Worm (Caenorhabditis elegans) whole organism, L2 larva: ENCODE measurements around the gene sng-1.

Experiments used
- R02D3.7 ChIP-seq: fragments of 150-350 bp; optimal IDR thresholded peaks from 2 replicates; lab custom pipeline; 2014; ENCODE audit warnings: missing biosample characterization, missing genetic modification characterization
- alr-1 ChIP-seq: fragments of 150-350 bp; optimal IDR thresholded peaks from 2 replicates; lab custom pipeline; 2014; ENCODE audit warnings: missing biosample characterization, missing genetic modification characterization
- blmp-1 ChIP-seq: sonication (generic microtip); optimal IDR thresholded peaks from 2 replicates; lab custom pipeline; 2017; ENCODE audit warnings: missing genetic modification characterization, mild to moderate bottlenecking, missing compliant biosample characterization, antibody characterized with exemption, moderate library complexity; ENCODE audit not compliant: insufficient read depth
- dmd-4 ChIP-seq: sonication (generic microtip); optimal IDR thresholded peaks from 2 replicates; lab custom pipeline; 2017; ENCODE audit warnings: missing biosample characterization, missing genetic modification characterization
- elt-1 ChIP-seq: fragments of 150-350 bp; optimal IDR thresholded peaks from 2 replicates; lab custom pipeline; 2014; ENCODE audit warnings: missing biosample characterization, missing genetic modification characterization
- fos-1 ChIP-seq: fragments of 150-350 bp; optimal IDR thresholded peaks from 2 replicates; lab custom pipeline; 2014; ENCODE audit warnings: missing biosample characterization, missing genetic modification characterization
- lin-39 ChIP-seq: fragments of 150-350 bp; optimal IDR thresholded peaks from 2 replicates; lab custom pipeline; 2014; ENCODE audit warnings: missing biosample characterization, missing genetic modification reagents, missing genetic modification characterization
- lsy-2 ChIP-seq, 2 experiments: fragments of 150-350 bp in 1 of 2; sonication (generic microtip) in 1 of 2; optimal IDR thresholded peaks; 2 replicates each; lab custom pipeline; 2014 to 2017; ENCODE audit warnings: missing biosample characterization in 2 of 2, missing genetic modification characterization in 2 of 2
- mab-5 ChIP-seq: fragments of 150-350 bp; optimal IDR thresholded peaks from 2 replicates; lab custom pipeline; 2014; ENCODE audit warnings: missing biosample characterization, missing genetic modification characterization
- mdl-1 ChIP-seq, 2 experiments: fragments of 150-350 bp in 1 of 2; sonication (generic microtip) in 1 of 2; optimal IDR thresholded peaks; 2 replicates each; lab custom pipeline; 2017; ENCODE audit warnings: missing biosample characterization in 2 of 2, missing genetic modification characterization in 2 of 2
- nhr-21 ChIP-seq: fragments of 150-350 bp; optimal IDR thresholded peaks from 2 replicates; lab custom pipeline; 2014; ENCODE audit warnings: missing biosample characterization, missing genetic modification characterization
- skn-1 ChIP-seq: sonication (generic microtip); optimal IDR thresholded peaks from 2 replicates; lab custom pipeline; 2017; ENCODE audit warnings: missing biosample characterization, missing genetic modification characterization
- ztf-11 ChIP-seq: sonication (generic microtip); optimal IDR thresholded peaks from 2 replicates; lab custom pipeline; 2017; ENCODE audit warnings: missing biosample characterization, missing genetic modification characterization
- ztf-4 ChIP-seq: fragments of 150-350 bp; optimal IDR thresholded peaks from 2 replicates; lab custom pipeline; 2014; ENCODE audit warnings: missing biosample characterization, missing genetic modification characterization

DNA sequence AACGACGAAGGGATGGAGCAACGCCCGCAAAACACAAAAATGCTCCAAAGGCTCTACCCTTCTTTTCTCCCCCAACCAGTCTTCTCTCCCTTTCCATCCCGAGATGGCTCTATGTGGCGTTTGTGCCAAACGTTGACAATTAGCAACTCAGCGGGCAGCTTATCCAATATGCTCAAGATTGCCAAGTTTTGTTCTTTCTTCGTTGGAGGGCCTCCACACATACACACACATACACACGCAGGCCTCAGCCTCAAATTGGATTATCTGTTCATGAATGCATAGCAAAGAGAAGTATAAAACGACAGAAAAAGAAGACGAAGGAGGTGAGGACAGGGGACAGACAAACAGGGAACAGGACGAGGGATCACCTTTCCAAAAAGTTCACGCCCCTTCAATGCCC is 46.1 kb upstream of the sng-1 start:
- no peak for TF ChIP-seq ztf-4
- TF ChIP-seq R02D3.7 (tag; lab: Kevin White, UChicago), result no peak
- no peak for TF ChIP-seq skn-1 (tag; lab: Kevin White, UChicago)
- no peak for TF ChIP-seq dmd-4
- TF ChIP-seq elt-1 (tag; lab: Kevin White, UChicago), result no peak
- TF ChIP-seq nhr-21 (tag; lab: Kevin White, UChicago), result no peak
- no peak for TF ChIP-seq alr-1 (tag; lab: Kevin White, UChicago)
- TF ChIP-seq blmp-1 (tag; lab: Kevin White, UChicago), result no peak
- TF ChIP-seq mdl-1 (tag; optimal IDR thresholded peaks at IDR 0.05; lab: Kevin White, UChicago), result no peak
- no peak for TF ChIP-seq fos-1 (tag; lab: Kevin White, UChicago)
- no peak for TF ChIP-seq lsy-2 (tag; optimal IDR thresholded peaks at IDR 0.05; lab: Kevin White, UChicago)
- no peak for TF ChIP-seq mab-5 (tag; lab: Kevin White, UChicago)
- TF ChIP-seq ztf-11 (tag; lab: Kevin White, UChicago), result no peak
- TF ChIP-seq lin-39 (tag; lab: Kevin White, UChicago), result no peak
